Worm (Caenorhabditis elegans) whole organism, mixed stage, embryonic: ENCODE results near the gene C05G5.2.
A peak's percentile ranks its signal among the peaks of the same experiment; 100 is the strongest.

Source experiments
- M03D4.4 ChIP-seq: sonication (generic microtip); optimal IDR thresholded peaks from 2 replicates; lab custom pipeline; 2017; ENCODE audit warnings: mild to moderate bottlenecking, missing genetic modification characterization, missing compliant biosample characterization
- bed-3 ChIP-seq: fragments of 200-800 bp; sonication (Bioruptor generic); optimal IDR thresholded peaks from 3 replicates; lab custom pipeline; 2018; ENCODE audit warnings: mild to moderate bottlenecking, missing genetic modification characterization, moderate library complexity, missing compliant biosample characterization
- blmp-1 ChIP-seq: fragments of 150-350 bp; optimal IDR thresholded peaks from 2 replicates; lab custom pipeline; 2014; ENCODE audit warnings: missing biosample characterization, missing genetic modification characterization
- ceh-39 ChIP-seq: fragments of 150-350 bp; optimal IDR thresholded peaks from 2 replicates; lab custom pipeline; 2014; ENCODE audit warnings: missing biosample characterization, missing genetic modification characterization
- ceh-43 ChIP-seq: fragments of 200-800 bp; sonication (Bioruptor generic); optimal IDR thresholded peaks from 2 replicates; lab custom pipeline; 2018; ENCODE audit warnings: mild to moderate bottlenecking, missing genetic modification characterization, moderate library complexity, missing compliant biosample characterization
- ceh-83 ChIP-seq: fragments of 200-800 bp; sonication (Bioruptor generic); optimal IDR thresholded peaks from 2 replicates; lab custom pipeline; 2018; ENCODE audit warnings: mild to moderate bottlenecking, missing genetic modification characterization, missing compliant biosample characterization
- ces-1 ChIP-seq: fragments of 150-350 bp; optimal IDR thresholded peaks from 2 replicates; lab custom pipeline; 2014; ENCODE audit warnings: missing biosample characterization, missing genetic modification reagents, missing genetic modification characterization
- cnd-1 ChIP-seq: fragments of 200-800 bp; sonication (Bioruptor generic); optimal IDR thresholded peaks from 2 replicates; lab custom pipeline; 2018; ENCODE audit warnings: mild to moderate bottlenecking, missing genetic modification characterization, missing compliant biosample characterization
- drap-1 ChIP-seq: fragments of 200-800 bp; sonication (Bioruptor generic); optimal IDR thresholded peaks from 3 replicates; lab custom pipeline; 2018; ENCODE audit warnings: mild to moderate bottlenecking, missing genetic modification characterization, missing compliant biosample characterization
- elt-1 ChIP-seq: sonication (generic microtip); optimal IDR thresholded peaks from 2 replicates; lab custom pipeline; 2017; ENCODE audit warnings: missing genetic modification characterization, mild to moderate bottlenecking, missing compliant biosample characterization, antibody characterized with exemption, moderate library complexity, borderline replicate concordance; ENCODE audit not compliant: insufficient read depth
- elt-3 ChIP-seq: fragments of 150-350 bp; optimal IDR thresholded peaks from 2 replicates; lab custom pipeline; 2014; ENCODE audit warnings: missing biosample characterization, missing genetic modification characterization
- flh-1 ChIP-seq: fragments of 200-800 bp; sonication (Bioruptor generic); optimal IDR thresholded peaks from 2 replicates; lab custom pipeline; 2018; ENCODE audit warnings: mild to moderate bottlenecking, missing genetic modification characterization, moderate library complexity, missing compliant biosample characterization
- ham-2 ChIP-seq: fragments of 200-800 bp; sonication (Bioruptor generic); optimal IDR thresholded peaks from 2 replicates; lab custom pipeline; 2018; ENCODE audit warnings: mild to moderate bottlenecking, missing genetic modification characterization, missing compliant biosample characterization
- hlh-1 ChIP-seq: fragments of 150-350 bp; optimal IDR thresholded peaks from 2 replicates; lab custom pipeline; 2014; ENCODE audit warnings: missing biosample characterization, missing genetic modification reagents, missing genetic modification characterization
- lin-13 ChIP-seq: fragments of 150-350 bp; optimal IDR thresholded peaks from 2 replicates; lab custom pipeline; 2014; ENCODE audit warnings: missing biosample characterization, missing genetic modification characterization
- lin-32 ChIP-seq: fragments of 200-800 bp; sonication (Bioruptor generic); optimal IDR thresholded peaks from 2 replicates; lab custom pipeline; 2018; ENCODE audit warnings: mild to moderate bottlenecking, missing genetic modification characterization, missing compliant biosample characterization
- lsy-2 ChIP-seq: fragments of 150-350 bp; optimal IDR thresholded peaks from 2 replicates; lab custom pipeline; 2014; ENCODE audit warnings: missing biosample characterization, missing genetic modification characterization
- mab-5 ChIP-seq: fragments of 150-350 bp; optimal IDR thresholded peaks from 2 replicates; lab custom pipeline; 2014; ENCODE audit warnings: missing biosample characterization, missing genetic modification characterization
- mep-1 ChIP-seq: fragments of 150-350 bp; optimal IDR thresholded peaks from 2 replicates; lab custom pipeline; 2017; ENCODE audit warnings: missing biosample characterization, missing genetic modification reagents, missing genetic modification characterization, inconsistent platforms
- mls-2 ChIP-seq: sonication (generic microtip); optimal IDR thresholded peaks from 2 replicates; lab custom pipeline; 2016; ENCODE audit warnings: mild to moderate bottlenecking, missing genetic modification characterization, moderate library complexity, missing compliant biosample characterization
- nhr-12 ChIP-seq: fragments of 150-350 bp; optimal IDR thresholded peaks from 2 replicates; lab custom pipeline; 2014; ENCODE audit warnings: missing biosample characterization, missing genetic modification characterization
- nhr-2 ChIP-seq: fragments of 150-350 bp; optimal IDR thresholded peaks from 2 replicates; lab custom pipeline; 2014; ENCODE audit warnings: missing biosample characterization, missing genetic modification characterization
- nhr-237 ChIP-seq: fragments of 150-350 bp; optimal IDR thresholded peaks from 2 replicates; lab custom pipeline; 2014; ENCODE audit warnings: missing biosample characterization, missing genetic modification characterization
- nhr-28 ChIP-seq: fragments of 150-350 bp; optimal IDR thresholded peaks from 2 replicates; lab custom pipeline; 2014; ENCODE audit warnings: missing biosample characterization, missing genetic modification characterization
- nhr-76 ChIP-seq: sonication (generic microtip); optimal IDR thresholded peaks from 2 replicates; lab custom pipeline; 2017; ENCODE audit warnings: missing biosample characterization, missing genetic modification characterization
- pha-4 ChIP-seq: fragments of 150-350 bp; optimal IDR thresholded peaks from 2 replicates; lab custom pipeline; 2018; ENCODE audit warnings: missing biosample characterization, missing genetic modification reagents, missing genetic modification characterization
- sem-2 ChIP-seq: fragments of 200-800 bp; sonication (Bioruptor generic); optimal IDR thresholded peaks from 2 replicates; lab custom pipeline; 2018; ENCODE audit warnings: mild to moderate bottlenecking, missing genetic modification characterization, missing compliant biosample characterization
- snpc-4 ChIP-seq: fragments of 150-350 bp; optimal IDR thresholded peaks from 2 replicates; lab custom pipeline; 2014; ENCODE audit warnings: missing biosample characterization, missing genetic modification characterization
- sptf-1 ChIP-seq: sonication (generic microtip); optimal IDR thresholded peaks from 2 replicates; lab custom pipeline; 2017; ENCODE audit warnings: mild to moderate bottlenecking, missing genetic modification characterization, moderate library complexity, missing compliant biosample characterization
- tbx-8 ChIP-seq: fragments of 200-800 bp; sonication (Bioruptor generic); optimal IDR thresholded peaks from 2 replicates; lab custom pipeline; 2018; ENCODE audit warnings: mild to moderate bottlenecking, missing genetic modification characterization, moderate library complexity, missing compliant biosample characterization
- unc-120 ChIP-seq: sonication (generic microtip); optimal IDR thresholded peaks from 2 replicates; lab custom pipeline; 2017; ENCODE audit warnings: missing genetic modification characterization, missing compliant biosample characterization; ENCODE audit not compliant: poor library complexity, severe bottlenecking
- unc-39 ChIP-seq: fragments of 150-350 bp; optimal IDR thresholded peaks from 2 replicates; lab custom pipeline; 2014; ENCODE audit warnings: missing biosample characterization, missing genetic modification characterization
- unc-62 ChIP-seq: fragments of 150-350 bp; optimal IDR thresholded peaks from 2 replicates; lab custom pipeline; 2014; ENCODE audit warnings: missing biosample characterization, missing genetic modification reagents, missing genetic modification characterization
- zip-8 ChIP-seq: fragments of 150-350 bp; optimal IDR thresholded peaks from 2 replicates; lab custom pipeline; 2014; ENCODE audit warnings: missing biosample characterization, missing genetic modification characterization
- ztf-11 ChIP-seq: fragments of 150-350 bp; optimal IDR thresholded peaks from 2 replicates; lab custom pipeline; 2014; ENCODE audit warnings: missing biosample characterization, missing genetic modification characterization

C05G5.2 gene

ce11 chrX:14751911-14752310 is 4.8 kb downstream of the C05G5.2 start, which contains the start of gene C05G5.3:
Gene C05G5.3, minus strand, starts transcription at chrX:14752011.
- no peak for TF ChIP-seq nhr-76
- TF ChIP-seq lsy-2 (tag; lab: Kevin White, UChicago): no peak
- no peak for TF ChIP-seq nhr-28
- TF ChIP-seq ceh-43 (GFP tag; lab: Kevin White, UChicago): no peak
- TF ChIP-seq, all 35 proteins: peak for 0

- TF ChIP-seq elt-3 (no peak), flh-1 (no peak), sem-2 (GFP tag; lab: Kevin White, UChicago) (no peak), ztf-11 (tag; lab: Kevin White, UChicago) (peak; percentile 43), drap-1 (GFP tag; lab: Kevin White, UChicago) (peak; percentile 42), nhr-28 (no peak), nhr-12 (tag; lab: Kevin White, UChicago) (no peak), hlh-1 (tag; lab: Kevin White, UChicago) (peak; percentile 58), ceh-83 (no peak), unc-120 (tag; lab: Kevin White, UChicago) (peak; percentile 64), mab-5 (tag; lab: Kevin White, UChicago) (no peak), unc-62 (peak; percentile 43), cnd-1 (tag; lab: Kevin White, UChicago) (peak; percentile 31), snpc-4 (tag; lab: Kevin White, UChicago) (no peak), elt-1 (tag; lab: Kevin White, UChicago) (no peak), sptf-1 (tag; lab: Kevin White, UChicago) (no peak), unc-39 (tag; lab: Kevin White, UChicago) (no peak), lsy-2 (tag; lab: Kevin White, UChicago) (peak; percentile 16), mep-1 (tag; lab: Kevin White, UChicago) (peak; percentile 83), nhr-237 (tag; lab: Kevin White, UChicago) (no peak), pha-4 (tag; lab: Kevin White, UChicago) (peak; percentile 43), blmp-1 (tag; lab: Kevin White, UChicago) (no peak), M03D4.4 (tag; lab: Kevin White, UChicago) (peak; percentile 51), lin-32 (GFP tag; lab: Kevin White, UChicago) (no peak), ham-2 (GFP tag; lab: Kevin White, UChicago) (peak; percentile 18), ceh-43 (GFP tag; lab: Kevin White, UChicago) (no peak), nhr-2 (tag; lab: Kevin White, UChicago) (peak; percentile 21), zip-8 (tag; lab: Kevin White, UChicago) (no peak), bed-3 (no peak), tbx-8 (GFP tag; lab: Kevin White, UChicago) (no peak), nhr-76 (no peak), lin-13 (tag; lab: Kevin White, UChicago) (peak; percentile 57), ces-1 (GFP tag; lab: Kevin White, UChicago) (peak; percentile 62), ceh-39 (tag; lab: Kevin White, UChicago) (peak; percentile 66), mls-2 (tag; lab: Kevin White, UChicago) (peak; percentile 86)
These were observed 6.5 kb downstream of the C05G5.2 start, which contains the start of gene sucl-1 for ce11 chrX:14753514-14754076. Gene sucl-1, plus strand, starts transcription at chrX:14754026.

DNA sequence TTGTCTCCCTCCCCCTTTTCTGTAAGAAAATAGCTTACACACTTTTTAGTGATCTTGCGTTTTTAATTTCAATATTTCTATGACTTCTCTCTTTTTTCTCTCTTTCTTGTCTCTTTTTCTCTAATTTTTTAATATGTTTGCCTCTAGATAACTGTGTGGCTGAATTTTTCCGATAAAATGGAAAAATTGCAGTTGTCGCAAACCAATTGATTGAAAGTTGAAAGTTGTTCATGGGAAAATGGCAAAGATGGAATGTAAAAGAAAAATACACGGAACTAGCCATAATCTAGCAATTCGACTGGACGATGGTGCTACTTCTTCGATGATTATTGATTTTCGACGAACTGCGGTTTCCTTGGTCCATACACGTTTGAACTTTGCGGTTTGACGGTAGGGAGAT is 8.7 kb downstream of the C05G5.2 start:
- TF ChIP-seq nhr-28 (no peak), ceh-43 (GFP tag; lab: Kevin White, UChicago) (no peak), elt-3 (no peak), elt-1 (tag; lab: Kevin White, UChicago) (no peak), ztf-11 (tag; lab: Kevin White, UChicago) (no peak), nhr-237 (tag; lab: Kevin White, UChicago) (no peak), sem-2 (GFP tag; lab: Kevin White, UChicago) (no peak), unc-120 (tag; lab: Kevin White, UChicago) (no peak), ceh-39 (tag; lab: Kevin White, UChicago) (no peak), ham-2 (GFP tag; lab: Kevin White, UChicago) (no peak), mep-1 (tag; lab: Kevin White, UChicago) (no peak), unc-39 (tag; lab: Kevin White, UChicago) (no peak), nhr-2 (tag; lab: Kevin White, UChicago) (no peak), lsy-2 (tag; lab: Kevin White, UChicago) (no peak), sptf-1 (tag; lab: Kevin White, UChicago) (no peak)
